Worm (Caenorhabditis elegans) whole organism, L3 larva: ENCODE results near the gene Y79H2A.4.

Source experiments
- R02D3.7 ChIP-seq: fragments of 150-350 bp; optimal IDR thresholded peaks from 2 replicates; lab custom pipeline; 2014; ENCODE audit warnings: missing biosample characterization, missing genetic modification characterization
- ZK546.5 ChIP-seq: sonication (generic microtip); optimal IDR thresholded peaks from 2 replicates; lab custom pipeline; 2017; ENCODE audit warnings: missing biosample characterization, missing genetic modification characterization
- aly-2 ChIP-seq: fragments of 150-350 bp; optimal IDR thresholded peaks from 2 replicates; lab custom pipeline; 2014; ENCODE audit warnings: missing biosample characterization, missing genetic modification characterization
- ceh-16 ChIP-seq: sonication (generic microtip); optimal IDR thresholded peaks from 2 replicates; lab custom pipeline; 2017; ENCODE audit warnings: missing biosample characterization, missing genetic modification characterization
- ceh-28 ChIP-seq: fragments of 150-350 bp; optimal IDR thresholded peaks from 2 replicates; lab custom pipeline; 2014; ENCODE audit warnings: missing biosample characterization, missing genetic modification reagents, missing genetic modification characterization
- ceh-82 ChIP-seq: fragments of 150-350 bp; optimal IDR thresholded peaks from 2 replicates; lab custom pipeline; 2014; ENCODE audit warnings: missing biosample characterization, missing genetic modification characterization
- ceh-9 ChIP-seq: sonication (generic microtip); optimal IDR thresholded peaks from 2 replicates; lab custom pipeline; 2018; ENCODE audit warnings: missing biosample characterization, missing genetic modification characterization
- daf-12 ChIP-seq: fragments of 150-350 bp; optimal IDR thresholded peaks from 2 replicates; lab custom pipeline; 2014; ENCODE audit warnings: missing biosample characterization, missing genetic modification reagents, missing genetic modification characterization
- egl-5 ChIP-seq: fragments of 150-350 bp; optimal IDR thresholded peaks from 2 replicates; lab custom pipeline; 2017; ENCODE audit warnings: missing biosample characterization, missing genetic modification reagents, missing genetic modification characterization, inconsistent platforms
- elt-1 ChIP-seq: fragments of 150-350 bp; optimal IDR thresholded peaks from 2 replicates; lab custom pipeline; 2014; ENCODE audit warnings: missing biosample characterization, missing genetic modification characterization
- elt-2 ChIP-seq: sonication (generic microtip); optimal IDR thresholded peaks from 2 replicates; lab custom pipeline; 2016; ENCODE audit warnings: missing genetic modification reagents, mild to moderate bottlenecking, missing genetic modification characterization, missing compliant biosample characterization
- elt-3 ChIP-seq, 3 experiments: fragments of 150-350 bp in 1 of 3; sonication (generic microtip) in 2 of 3; optimal IDR thresholded peaks; 2 replicates in 2 of 3; 4 replicates in 1 of 3; lab custom pipeline; 2014 to 2017; ENCODE audit warnings: missing biosample characterization in 3 of 3, missing genetic modification characterization in 3 of 3
- fkh-10 ChIP-seq: sonication (generic microtip); optimal IDR thresholded peaks from 2 replicates; lab custom pipeline; 2017; ENCODE audit warnings: missing biosample characterization, missing genetic modification reagents, missing genetic modification characterization
- fkh-2 ChIP-seq: fragments of 150-350 bp; optimal IDR thresholded peaks from 2 replicates; lab custom pipeline; 2014; ENCODE audit warnings: missing biosample characterization, missing genetic modification reagents, missing genetic modification characterization
- fos-1 ChIP-seq: fragments of 150-350 bp; optimal IDR thresholded peaks from 2 replicates; lab custom pipeline; 2014; ENCODE audit warnings: missing biosample characterization, missing genetic modification characterization
- jun-1 ChIP-seq: fragments of 150-350 bp; optimal IDR thresholded peaks from 2 replicates; lab custom pipeline; 2014; ENCODE audit warnings: missing biosample characterization, missing genetic modification reagents, missing genetic modification characterization
- lin-15B ChIP-seq: fragments of 150-350 bp; optimal IDR thresholded peaks from 2 replicates; lab custom pipeline; 2014; ENCODE audit warnings: missing biosample characterization, missing genetic modification characterization
- lin-39 ChIP-seq: fragments of 150-350 bp; optimal IDR thresholded peaks from 2 replicates; lab custom pipeline; 2018; ENCODE audit warnings: missing biosample characterization, missing genetic modification reagents, missing genetic modification characterization
- lsy-12 ChIP-seq: sonication (generic microtip); optimal IDR thresholded peaks from 2 replicates; lab custom pipeline; 2016; ENCODE audit warnings: mild to moderate bottlenecking, missing genetic modification characterization, missing compliant biosample characterization
- mdl-1 ChIP-seq: fragments of 150-350 bp; optimal IDR thresholded peaks from 2 replicates; lab custom pipeline; 2014; ENCODE audit warnings: missing biosample characterization, missing genetic modification characterization
- mml-1 ChIP-seq: fragments of 150-350 bp; sonication (generic microtip); optimal IDR thresholded peaks from 3 replicates; lab custom pipeline; 2014; ENCODE audit warnings: missing biosample characterization, missing genetic modification characterization
- nfya-1 ChIP-seq: sonication (generic microtip); optimal IDR thresholded peaks from 2 replicates; lab custom pipeline; 2017; ENCODE audit warnings: missing genetic modification characterization, mild to moderate bottlenecking, missing compliant biosample characterization, antibody characterized with exemption, moderate library complexity; ENCODE audit not compliant: insufficient read depth
- nhr-11 ChIP-seq: fragments of 150-350 bp; optimal IDR thresholded peaks from 2 replicates; lab custom pipeline; 2014; ENCODE audit warnings: missing biosample characterization, missing genetic modification characterization
- nhr-12 ChIP-seq: fragments of 150-350 bp; optimal IDR thresholded peaks from 2 replicates; lab custom pipeline; 2014; ENCODE audit warnings: missing biosample characterization, missing genetic modification characterization
- nhr-23 ChIP-seq: fragments of 150-350 bp; optimal IDR thresholded peaks from 2 replicates; lab custom pipeline; 2014; ENCODE audit warnings: missing biosample characterization, missing genetic modification reagents, missing genetic modification characterization
- nhr-237 ChIP-seq: fragments of 150-350 bp; optimal IDR thresholded peaks from 2 replicates; lab custom pipeline; 2014; ENCODE audit warnings: missing biosample characterization, missing genetic modification characterization
- nhr-28 ChIP-seq: fragments of 150-350 bp; optimal IDR thresholded peaks from 2 replicates; lab custom pipeline; 2014; ENCODE audit warnings: missing biosample characterization, missing genetic modification characterization
- nhr-43 ChIP-seq: sonication (generic microtip); optimal IDR thresholded peaks from 2 replicates; lab custom pipeline; 2016; ENCODE audit warnings: mild to moderate bottlenecking, missing genetic modification characterization, missing compliant biosample characterization; ENCODE audit not compliant: poor library complexity, severe bottlenecking
- nhr-76 ChIP-seq: fragments of 150-350 bp; sonication (generic microtip); optimal IDR thresholded peaks from 5 replicates; lab custom pipeline; 2014; ENCODE audit warnings: missing biosample characterization, missing genetic modification characterization
- nhr-77 ChIP-seq: fragments of 150-350 bp; optimal IDR thresholded peaks from 2 replicates; lab custom pipeline; 2014; ENCODE audit warnings: missing biosample characterization, missing genetic modification characterization
- pha-4 ChIP-seq: fragments of 150-350 bp; optimal IDR thresholded peaks from 2 replicates; lab custom pipeline; 2014; ENCODE audit warnings: missing biosample characterization, missing genetic modification reagents, missing genetic modification characterization
- pqm-1 ChIP-seq: fragments of 150-350 bp; optimal IDR thresholded peaks from 2 replicates; lab custom pipeline; 2017; ENCODE audit warnings: missing biosample characterization, missing genetic modification characterization, inconsistent platforms
- sea-2 ChIP-seq: fragments of 150-350 bp; sonication (generic microtip); optimal IDR thresholded peaks from 4 replicates; lab custom pipeline; 2014; ENCODE audit warnings: missing biosample characterization, missing genetic modification reagents, missing genetic modification characterization
- skn-1 ChIP-seq: fragments of 150-350 bp; optimal IDR thresholded peaks from 2 replicates; lab custom pipeline; 2014; ENCODE audit warnings: missing biosample characterization, missing genetic modification characterization
- unc-39 ChIP-seq: sonication (generic microtip); optimal IDR thresholded peaks from 4 replicates; lab custom pipeline; 2017; ENCODE audit warnings: missing biosample characterization, missing genetic modification characterization
- unc-62 ChIP-seq: fragments of 150-350 bp; sonication (generic microtip); optimal IDR thresholded peaks from 4 replicates; lab custom pipeline; 2014; ENCODE audit warnings: missing biosample characterization, missing genetic modification reagents, missing genetic modification characterization
- zag-1 ChIP-seq: fragments of 150-350 bp; optimal IDR thresholded peaks from 2 replicates; lab custom pipeline; 2014; ENCODE audit warnings: missing biosample characterization, missing genetic modification characterization

Y79H2A.4 gene

ce11 chrIII:12052206-12052605 is 11.1 kb downstream of the Y79H2A.4 start, which contains the start of gene Y79H2A.3:
Gene Y79H2A.3 (minus strand): TSS chrIII:12052306.
- TF ChIP-seq sea-2 (GFP tag; lab: Kevin White, UChicago) (no peak), egl-5 (tag; lab: Kevin White, UChicago) (no peak), skn-1 (no peak), ceh-28 (tag; lab: Kevin White, UChicago) (no peak), jun-1 (no peak), lin-15B (no peak), ZK546.5 (no peak), nhr-43 (tag; lab: Kevin White, UChicago) (no peak), nhr-76 (tag; lab: Kevin White, UChicago) (no peak), nhr-77 (tag; lab: Kevin White, UChicago) (no peak), ceh-9 (tag; lab: Kevin White, UChicago) (no peak), fkh-2 (tag; lab: Kevin White, UChicago) (no peak), fkh-10 (GFP tag; lab: Kevin White, UChicago) (no peak), ceh-16 (tag; lab: Kevin White, UChicago) (no peak), aly-2 (no peak), elt-1 (tag; lab: Kevin White, UChicago) (no peak)

- TF ChIP-seq fos-1 (tag; lab: Kevin White, UChicago) = no peak
- no peak for TF ChIP-seq unc-62 (GFP tag; lab: Kevin White, UChicago)
- TF ChIP-seq pqm-1 (tag; lab: Kevin White, UChicago) = peak; percentile 26
- TF ChIP-seq nfya-1 (tag; lab: Kevin White, UChicago) = peak; percentile 72
- peak; percentile 41 for TF ChIP-seq ceh-28 (tag; lab: Kevin White, UChicago)
- TF ChIP-seq lin-15B = peak; percentile 37
- peak; percentile 50 for TF ChIP-seq pha-4 (tag; lab: Kevin White, UChicago)
- TF ChIP-seq egl-5 (tag; lab: Kevin White, UChicago) = peak; percentile 31
- peak; percentile 10 for TF ChIP-seq nhr-23 (tag; lab: Kevin White, UChicago)
- TF ChIP-seq, all 47 proteins: peak for 7
Measured at ce11 chrIII:12058429-12058828, 17.3 kb downstream of the Y79H2A.4 start, which contains the start of gene arx-3. Gene arx-3 (minus strand): TSS chrIII:12058458.

ce11 chrIII:12059521-12059920 is 18.4 kb downstream of the Y79H2A.4 start:
- TF ChIP-seq daf-12 (tag; lab: Kevin White, UChicago) (no peak), nfya-1 (tag; lab: Kevin White, UChicago) (peak; percentile 92), nhr-77 (tag; lab: Kevin White, UChicago) (no peak)

- TF ChIP-seq fos-1 (tag; lab: Kevin White, UChicago) (no peak), ceh-82 (no peak), zag-1 (tag; lab: Kevin White, UChicago) (no peak), nhr-77 (tag; lab: Kevin White, UChicago) (no peak), R02D3.7 (tag; lab: Kevin White, UChicago) (no peak), ceh-16 (tag; lab: Kevin White, UChicago) (no peak), pha-4 (tag; lab: Kevin White, UChicago) (no peak), lin-15B (no peak), elt-1 (tag; lab: Kevin White, UChicago) (no peak), elt-3 (tag; optimal IDR thresholded peaks at IDR 0.05; lab: Kevin White, UChicago) (no peak), nhr-237 (tag; lab: Kevin White, UChicago) (no peak), daf-12 (tag; lab: Kevin White, UChicago) (no peak), nfya-1 (tag; lab: Kevin White, UChicago) (no peak), mdl-1 (tag; lab: Kevin White, UChicago) (no peak), pqm-1 (tag; lab: Kevin White, UChicago) (no peak), jun-1 (no peak)
Measured at ce11 chrIII:12060092-12060491, 19.0 kb downstream of the Y79H2A.4 start.

- no peak for TF ChIP-seq zag-1 (tag; lab: Kevin White, UChicago)
- TF ChIP-seq lin-39 = no peak
- no peak for TF ChIP-seq nhr-76 (tag; lab: Kevin White, UChicago)
- TF ChIP-seq ceh-16 (tag; lab: Kevin White, UChicago) = no peak
- no peak for TF ChIP-seq nfya-1 (tag; lab: Kevin White, UChicago)
- no peak for TF ChIP-seq nhr-11 (tag; lab: Kevin White, UChicago)
- TF ChIP-seq mdl-1 (tag; lab: Kevin White, UChicago) = no peak
- TF ChIP-seq aly-2 = no peak
- no peak for TF ChIP-seq nhr-28
- no peak for TF ChIP-seq lsy-12 (tag; lab: Kevin White, UChicago)
- TF ChIP-seq unc-39 = no peak
- TF ChIP-seq daf-12 (tag; lab: Kevin White, UChicago) = no peak
- TF ChIP-seq pha-4 (tag; lab: Kevin White, UChicago) = no peak
- TF ChIP-seq elt-1 (tag; lab: Kevin White, UChicago) = no peak
- TF ChIP-seq nhr-12 (tag; lab: Kevin White, UChicago) = no peak
- no peak for TF ChIP-seq mml-1 (tag; lab: Kevin White, UChicago)
- TF ChIP-seq elt-2 (tag; lab: Kevin White, UChicago) = no peak
- TF ChIP-seq fkh-10 (GFP tag; lab: Kevin White, UChicago) = no peak
Measured at ce11 chrIII:12061413-12061812, 20.3 kb downstream of the Y79H2A.4 start, which contains the start of gene zyg-8. Gene zyg-8 (plus strand): TSS chrIII:12061713.
